Worm (Caenorhabditis elegans): ENCODE results near the gene D1044.7.

The D1044.7 gene

DNA sequence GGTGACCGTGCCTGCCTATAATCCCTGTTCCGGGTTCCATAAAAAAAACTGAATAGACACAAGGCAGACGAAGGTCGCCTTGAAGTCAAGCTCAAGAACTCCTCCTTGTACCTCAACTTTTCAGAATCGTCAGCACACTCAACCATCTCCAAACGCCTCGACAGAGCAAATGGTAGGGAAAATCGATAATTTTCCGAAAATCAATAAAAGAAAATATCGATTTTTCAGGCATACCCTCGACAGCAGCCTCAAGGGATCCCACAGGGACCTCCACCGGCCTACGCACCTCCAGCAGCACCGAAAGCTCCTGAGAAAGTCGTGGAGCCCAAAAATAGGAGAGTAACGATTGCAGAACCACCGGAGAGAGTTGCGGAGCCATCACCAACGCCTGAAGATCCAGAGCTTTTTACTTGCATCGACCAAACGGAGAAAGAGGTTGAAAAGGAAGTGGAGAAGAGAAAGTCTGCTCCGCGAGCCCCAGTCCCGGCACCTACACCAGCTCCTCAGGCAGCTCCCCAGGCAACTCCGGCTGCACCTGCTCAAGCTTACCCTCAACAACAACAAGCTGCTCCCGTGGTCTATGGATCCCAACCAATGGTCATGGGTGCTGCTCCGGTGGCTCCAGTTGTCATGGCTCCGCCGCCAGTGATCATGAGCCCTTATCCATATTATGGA lies 28.9 kb downstream of the D1044.7 start (continued):
- TF ChIP-seq egrh-3 (GFP tag; IDR thresholded peaks at IDR 0.05) = peak; percentile 71; the same call in 1 of the 2 replicates

DNA sequence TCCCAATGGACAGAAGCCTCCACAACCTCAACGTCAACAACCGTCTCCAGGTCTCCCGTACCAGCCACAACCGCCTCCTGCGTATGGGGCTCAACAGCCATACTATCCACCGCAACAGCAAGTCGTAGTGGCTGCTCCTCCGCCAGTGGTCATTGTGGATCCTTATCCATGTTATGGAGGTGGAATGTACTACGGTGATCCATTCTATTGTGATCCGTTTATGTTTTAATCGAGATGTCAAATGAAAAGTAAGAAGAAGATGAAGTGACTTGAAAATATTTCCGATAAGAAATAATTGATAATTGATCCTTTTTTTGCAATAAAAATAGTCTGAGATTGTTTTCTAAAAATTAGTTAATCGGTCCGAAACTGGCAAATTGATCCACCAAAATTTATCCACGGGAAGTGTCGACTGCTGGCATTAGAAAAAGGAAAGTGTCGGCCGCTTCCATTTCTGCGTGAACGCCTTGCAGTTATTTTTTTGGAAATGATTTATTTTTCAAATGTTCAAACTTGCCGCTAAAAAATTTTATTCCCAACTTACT lies 29.7 kb downstream of the D1044.7 start, which contains the start of the genes R02F2.6 and R02F2.5:
R02F2.6 (minus strand) TSS at position 101 of the 545 bp plus-strand sequence.
R02F2.5 (plus strand) TSS at position 495 of the 545 bp plus-strand sequence.
- TF ChIP-seq gei-17 (GFP tag; optimal IDR thresholded peaks at IDR 0.05) = no peak
- TF ChIP-seq ccch-3 (GFP tag; optimal IDR thresholded peaks at IDR 0.05) = no peak
- peak; percentile 15 for TF ChIP-seq snpc-1.1 (tag; optimal IDR thresholded peaks at IDR 0.05; ENCODE audit: insufficient read depth)
- no peak for TF ChIP-seq lir-1 (GFP tag; conservative IDR thresholded peaks at IDR 0.05)
- no peak for TF ChIP-seq snpc-1.3 (tag; optimal IDR thresholded peaks at IDR 0.05; ENCODE audit: insufficient read depth)
- no peak for TF ChIP-seq sea-2 (GFP tag; IDR thresholded peaks at IDR 0.05)
- no peak for TF ChIP-seq tlf-1 (GFP tag; optimal IDR thresholded peaks at IDR 0.05)
- no peak for TF ChIP-seq ceh-58 (GFP tag; IDR thresholded peaks at IDR 0.05)
- 0 out of 2 replicates have a peak, but pooled peaks have one; percentile 2 for TF ChIP-seq zfh-2 (GFP tag; conservative IDR thresholded peaks at IDR 0.05)
- no peak for TF ChIP-seq C06A6.2 (GFP tag; conservative IDR thresholded peaks at IDR 0.05)
- no peak for TF ChIP-seq T26A5.8 (tag; optimal IDR thresholded peaks at IDR 0.05)
- no peak for TF ChIP-seq Y67H2A.10 (GFP tag; conservative IDR thresholded peaks at IDR 0.05)

DNA sequence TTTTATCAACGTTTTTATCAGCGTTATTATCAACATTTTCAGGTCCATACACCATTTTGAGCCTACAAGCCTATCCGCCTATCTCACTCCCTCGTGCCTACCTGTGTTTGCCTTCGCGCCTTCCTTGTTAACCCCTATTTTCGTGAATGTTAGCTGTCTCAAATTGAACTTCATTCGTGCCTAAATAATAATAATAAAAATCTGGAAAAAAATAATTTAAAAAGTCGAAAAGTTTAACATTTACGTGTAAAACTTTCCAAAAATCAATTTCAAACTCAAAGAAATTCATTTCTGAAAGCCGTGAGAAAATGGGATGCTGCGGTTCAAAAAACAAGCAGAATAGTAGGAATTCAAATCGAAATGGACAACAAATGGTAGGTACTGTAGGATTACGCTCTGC lies 30.6 kb downstream of the D1044.7 start, which contains the start of gene R02F2.10:
R02F2.10 (plus strand) TSS at position 301 of the 400 bp plus-strand sequence.
- TF ChIP-seq ama-1 (optimal IDR thresholded peaks at IDR 0.05) (no peak), ama-1 (GFP tag; optimal IDR thresholded peaks at IDR 0.05) (no peak), rcor-1 (GFP tag; IDR thresholded peaks at IDR 0.05) (no peak), unc-130 (GFP tag; optimal IDR thresholded peaks at IDR 0.05) (no peak), dpff-1 (tag; optimal IDR thresholded peaks at IDR 0.05) (no peak), nfya-2 (GFP tag; IDR thresholded peaks at IDR 0.05) (no peak), ceh-91 (GFP tag; IDR thresholded peaks at IDR 0.05) (no peak), mcd-1 (GFP tag; IDR thresholded peaks at IDR 0.05) (no peak), ets-4 (GFP tag; optimal IDR thresholded peaks at IDR 0.05) (no peak), Y56A3A.18 (GFP tag; IDR thresholded peaks at IDR 0.05) (no peak), somi-1 (GFP tag; optimal IDR thresholded peaks at IDR 0.05) (no peak), lsy-27 (tag; optimal IDR thresholded peaks at IDR 0.05; ENCODE audit: borderline replicate concordance, insufficient read depth) (no peak)

DNA sequence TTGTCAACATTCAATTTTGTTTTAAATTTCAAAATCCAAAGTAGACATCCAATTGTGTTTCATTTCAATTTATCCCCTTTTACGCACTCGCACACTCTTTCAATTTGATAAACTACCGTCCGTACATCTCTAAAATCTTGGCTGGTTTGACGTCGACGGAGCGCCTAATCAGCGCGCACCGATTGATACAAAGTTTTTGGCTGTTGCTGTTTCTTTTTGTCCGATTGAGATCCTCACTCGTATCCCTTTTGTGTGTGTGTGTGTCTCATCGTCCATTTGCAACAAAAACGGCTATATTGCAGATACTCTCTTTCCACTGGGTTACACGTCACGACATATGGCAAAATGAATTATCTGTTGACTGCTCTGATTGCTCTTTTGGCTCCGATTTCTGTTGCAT lies 34.4 kb downstream of the D1044.7 start, which contains the start of gene lon-1:
lon-1 (plus strand) TSS at position 301 of the 400 bp plus-strand sequence.
- TF ChIP-seq C17E4.6 (GFP tag; IDR thresholded peaks at IDR 0.05) = no peak
- TF ChIP-seq snpc-4 (GFP tag; optimal IDR thresholded peaks at IDR 0.05) = no peak
- no peak for TF ChIP-seq snpc-4 (tag; optimal IDR thresholded peaks at IDR 0.05)
- TF ChIP-seq F37B4.10 (GFP tag; IDR thresholded peaks at IDR 0.05) = no peak
- no peak for TF ChIP-seq B0261.1 (tag; optimal IDR thresholded peaks at IDR 0.05)
- no peak for TF ChIP-seq athp-1 (tag; optimal IDR thresholded peaks at IDR 0.05)
- TF ChIP-seq lin-35 (GFP tag; optimal IDR thresholded peaks at IDR 0.05) = no peak
- no peak for TF ChIP-seq ztf-22 (GFP tag; optimal IDR thresholded peaks at IDR 0.05)
- TF ChIP-seq ztf-28 (GFP tag; IDR thresholded peaks at IDR 0.05) = no peak
- TF ChIP-seq fkh-3 (tag; optimal IDR thresholded peaks at IDR 0.05) = no peak
- no peak for TF ChIP-seq ztf-25 (GFP tag; IDR thresholded peaks at IDR 0.05)
- no peak for TF ChIP-seq tbx-9 (tag; optimal IDR thresholded peaks at IDR 0.05; ENCODE audit: borderline replicate concordance)
- no peak for TF ChIP-seq let-526 (GFP tag; IDR thresholded peaks at IDR 0.05)
- TF ChIP-seq bed-2 (GFP tag; IDR thresholded peaks at IDR 0.05) = no peak
- no peak for TF ChIP-seq madf-8 (GFP tag; conservative IDR thresholded peaks at IDR 0.05)
- TF ChIP-seq pha-4 (tag; optimal IDR thresholded peaks at IDR 0.05) = no peak
- no peak for TF ChIP-seq attf-3 (GFP tag; conservative IDR thresholded peaks at IDR 0.05)
- TF ChIP-seq Y95B8A.8 (GFP tag; IDR thresholded peaks at IDR 0.05) = no peak
- no peak for TF ChIP-seq T07F8.4 (tag; optimal IDR thresholded peaks at IDR 0.05)
- no peak for TF ChIP-seq mcd-1 (GFP tag; IDR thresholded peaks at IDR 0.05)
